Fruit fly (Drosophila melanogaster) whole organism: ENCODE measurements around the gene me31B.

ENCODE experiments used
- CG8478 ChIP-seq: fragments of >200 bp; optimal IDR thresholded peaks from 2 replicates; lab custom pipeline; 2018; ENCODE audit warnings: inconsistent platforms
- Dll ChIP-seq: fragments of >200 bp; optimal IDR thresholded peaks from 2 replicates; lab custom pipeline; 2017
- EcR ChIP-seq, 2 experiments: fragments of >200 bp; optimal IDR thresholded peaks; 2 replicates each; lab custom pipeline; 2017; ENCODE audit warnings: missing biosample characterization in 2 of 2, missing genetic modification characterization in 2 of 2, missing genetic modification reagents in 2 of 2
- pan ChIP-seq: fragments of >200 bp; optimal IDR thresholded peaks from 2 replicates; lab custom pipeline; 2017
- psq ChIP-seq: fragments of >200 bp; optimal IDR thresholded peaks from 2 replicates; lab custom pipeline; 2017
- usp ChIP-seq: fragments of >200 bp; optimal IDR thresholded peaks from 2 replicates; lab custom pipeline; 2017; ENCODE audit warnings: missing biosample characterization, missing genetic modification characterization, mixed read lengths

The me31B gene

dm6 chr2L:10238726-10239652, at the start of gene me31B:
Gene me31B (plus strand): TSS chr2L:10239341.
- TF ChIP-seq pan (lab: Kevin White, UChicago) (no peak), psq (lab: Kevin White, UChicago) (no peak), Dll (no peak), usp (GFP tag; lab: Kevin White, UChicago) (no peak), CG8478 (no peak), EcR (GFP tag; optimal IDR thresholded peaks at IDR 0.05; lab: Kevin White, UChicago) (no peak)

dm6 chr2L:10191396-10191795, 47.7 kb upstream of the me31B start, which contains the start of gene Fum4:
Gene Fum4 (minus strand): TSS chr2L:10191496.
- no peak for TF ChIP-seq Dll
- TF ChIP-seq CG8478, result no peak
- no peak for TF ChIP-seq EcR (GFP tag; optimal IDR thresholded peaks at IDR 0.05; lab: Kevin White, UChicago)
- no peak for TF ChIP-seq usp (GFP tag; lab: Kevin White, UChicago)
- no peak for TF ChIP-seq pan (lab: Kevin White, UChicago)
- TF ChIP-seq psq (lab: Kevin White, UChicago), result no peak

- TF ChIP-seq psq (lab: Kevin White, UChicago) (no peak), usp (GFP tag; lab: Kevin White, UChicago) (no peak), Dll (no peak), CG8478 (no peak), EcR (GFP tag; optimal IDR thresholded peaks at IDR 0.05; lab: Kevin White, UChicago) (no peak), pan (lab: Kevin White, UChicago) (no peak)
These were observed 40.2 kb upstream of the me31B start, which contains the start of gene Sur for dm6 chr2L:10198911-10199310. Gene Sur (minus strand): TSS chr2L:10199117.

- no peak for TF ChIP-seq psq (lab: Kevin White, UChicago)
- TF ChIP-seq EcR (GFP tag; optimal IDR thresholded peaks at IDR 0.05; lab: Kevin White, UChicago), result no peak
- TF ChIP-seq Dll, result no peak
- no peak for TF ChIP-seq usp (GFP tag; lab: Kevin White, UChicago)
- no peak for TF ChIP-seq pan (lab: Kevin White, UChicago)
- TF ChIP-seq CG8478, result no peak
These were observed 38.3 kb upstream of the me31B start, which contains the start of the genes Ripalpha and RpL7 for dm6 chr2L:10200847-10201246. Gene Ripalpha (minus strand): TSS chr2L:10200974. Gene RpL7 (plus strand): TSS chr2L:10201004.

dm6 chr2L:10201743-10202142, 37.4 kb upstream of the me31B start:
- no peak for TF ChIP-seq Dll
- no peak for TF ChIP-seq CG8478
- TF ChIP-seq EcR (GFP tag; optimal IDR thresholded peaks at IDR 0.05; lab: Kevin White, UChicago), result no peak
- no peak for TF ChIP-seq pan (lab: Kevin White, UChicago)
- no peak for TF ChIP-seq psq (lab: Kevin White, UChicago)

dm6 chr2L:10203933-10204509, 35.1 kb upstream of the me31B start, which contains the start of gene CG34159:
Gene CG34159 (minus strand): TSS chr2L:10204317.
- TF ChIP-seq Dll (no peak), CG8478 (no peak), usp (GFP tag; lab: Kevin White, UChicago) (no peak), psq (lab: Kevin White, UChicago) (no peak)

dm6 chr2L:10205940-10206339, 33.2 kb upstream of the me31B start:
- no peak for TF ChIP-seq Dll

dm6 chr2L:10206633-10207162, 32.4 kb upstream of the me31B start, which contains the start of gene Snx17:
Gene Snx17 (minus strand): TSS chr2L:10206961.
- no peak for TF ChIP-seq usp (GFP tag; lab: Kevin White, UChicago)

dm6 chr2L:10208799-10209794, 30.0 kb upstream of the me31B start, which contains the start of gene CG5731:
Gene CG5731 (minus strand): TSS chr2L:10209744.
- TF ChIP-seq EcR (GFP tag; optimal IDR thresholded peaks at IDR 0.05; lab: Kevin White, UChicago) (no peak), usp (GFP tag; lab: Kevin White, UChicago) (no peak), Dll (no peak), CG8478 (no peak), pan (lab: Kevin White, UChicago) (no peak), psq (lab: Kevin White, UChicago) (no peak)

- TF ChIP-seq EcR (GFP tag; optimal IDR thresholded peaks at IDR 0.05; lab: Kevin White, UChicago) (no peak), psq (lab: Kevin White, UChicago) (no peak), Dll (no peak), usp (GFP tag; lab: Kevin White, UChicago) (no peak), CG8478 (no peak), pan (lab: Kevin White, UChicago) (no peak)
These were observed 28.2 kb upstream of the me31B start, which contains the start of the genes CG5727 and ath for dm6 chr2L:10210631-10211557. Gene CG5727 (minus strand): TSS chr2L:10210681. Gene ath (plus strand): TSS chr2L:10211143.
